Worm (Caenorhabditis elegans): Measurements from ENCODE around the gene Y66D12A.10.

The Y66D12A.10 gene

DNA sequence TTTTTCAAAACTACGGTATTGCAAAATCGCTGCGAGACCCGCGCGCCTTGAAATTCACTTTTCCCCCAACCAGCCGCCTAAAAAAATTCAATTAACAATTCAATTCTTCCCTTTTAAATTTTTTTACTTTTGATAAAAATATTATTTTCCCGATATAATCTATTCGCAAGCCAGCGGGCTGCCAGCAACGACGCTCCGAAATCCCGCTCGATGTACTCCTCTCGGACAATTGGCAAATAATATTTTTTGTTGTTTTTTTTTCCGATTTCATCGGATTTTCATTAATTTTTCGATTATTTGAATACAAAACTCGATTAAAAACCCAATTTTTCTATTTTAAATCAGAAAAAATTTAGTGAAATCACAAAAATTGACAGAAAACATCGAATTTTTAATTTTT, 50.1 kb downstream of the Y66D12A.10 start:
- TF ChIP-seq spr-3 (GFP tag; optimal IDR thresholded peaks at IDR 0.05) (no peak), aha-1 (tag) (peak; percentile 23), Y48G9A.11 (GFP tag; IDR thresholded peaks at IDR 0.05) (peak; percentile 62)

DNA sequence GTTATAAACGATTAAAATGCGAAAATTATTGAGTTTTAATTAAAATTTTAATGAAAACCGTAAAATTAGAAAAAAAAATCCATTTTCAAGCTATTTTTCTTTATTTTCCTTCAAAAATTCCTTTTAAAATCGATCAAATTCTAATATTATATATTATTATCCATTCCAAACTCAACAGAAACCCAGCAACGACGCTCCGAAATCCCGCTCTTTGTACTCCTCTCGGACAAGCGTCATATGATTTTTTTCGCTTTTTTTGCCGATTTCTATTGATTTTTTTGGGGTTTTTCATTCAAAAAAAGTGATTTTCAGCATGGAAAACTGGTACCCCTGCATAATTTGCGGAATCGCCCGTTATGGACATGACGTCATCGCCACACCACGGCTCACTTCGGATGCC, 50.8 kb downstream of the Y66D12A.10 start, which contains the start of gene ceh-91:
Gene ceh-91, plus strand, starts transcription at position 301 of the 400 bp plus-strand sequence.
- TF ChIP-seq snpc-1.2 (GFP tag; IDR thresholded peaks at IDR 0.05) (no peak), lin-1 (GFP tag; IDR thresholded peaks at IDR 0.05) (no peak), nhr-6 (tag; optimal IDR thresholded peaks at IDR 0.05) (no peak), madf-5 (GFP tag; IDR thresholded peaks at IDR 0.05) (no peak), nhr-102 (tag; optimal IDR thresholded peaks at IDR 0.05) (no peak), spr-1 (tag; optimal IDR thresholded peaks at IDR 0.05) (no peak), Y105C5A.15 (GFP tag; IDR thresholded peaks at IDR 0.05) (no peak)

Data from whole organism, L4 larva.